Worm (Caenorhabditis elegans) whole organism, L1 larva: ENCODE measurements around the gene M60.6.

Experiments
- F16B12.6 ChIP-seq: fragments of 150-350 bp; optimal IDR thresholded peaks from 2 replicates; lab custom pipeline; 2014; ENCODE audit warnings: missing biosample characterization, missing genetic modification characterization
- alr-1 ChIP-seq: fragments of 200-800 bp; sonication (Bioruptor generic); optimal IDR thresholded peaks from 2 replicates; lab custom pipeline; 2018; ENCODE audit warnings: borderline replicate concordance, mild to moderate bottlenecking, missing genetic modification characterization, missing compliant biosample characterization
- aly-2 ChIP-seq: fragments of 150-350 bp; optimal IDR thresholded peaks from 2 replicates; lab custom pipeline; 2014; ENCODE audit warnings: missing biosample characterization, missing genetic modification characterization
- ama-1 ChIP-seq: fragments of 150-350 bp; optimal IDR thresholded peaks from 2 replicates; lab custom pipeline; 2014
- ceh-82 ChIP-seq, 3 experiments: fragments of 150-350 bp in 1 of 3; sonication (generic microtip) in 2 of 3; optimal IDR thresholded peaks; 2 replicates each; lab custom pipeline; 2014 to 2017; ENCODE audit warnings: missing biosample characterization in 3 of 3, missing genetic modification characterization in 3 of 3
- ceh-88 ChIP-seq: fragments of 200-800 bp; sonication (Bioruptor generic); IDR thresholded peaks from 2 replicates; pipeline ENCODE4 v1.3.6; 2022; ENCODE audit warnings: missing genetic modification characterization, missing compliant biosample characterization
- efl-1 ChIP-seq, 4 experiments: fragments of 150-350 bp; optimal IDR thresholded peaks in 3 of 4; peaks in 1 of 4; 1 replicate in 1 of 4; 2 replicates in 3 of 4; lab custom pipeline; 2014; ENCODE audit warnings: missing biosample characterization in 2 of 4, missing genetic modification characterization in 2 of 4, missing genetic modification reagents in 2 of 4
- efl-3 ChIP-seq: fragments of 200-800 bp; sonication (Bioruptor generic); optimal IDR thresholded peaks from 2 replicates; lab custom pipeline; 2018; ENCODE audit warnings: mild to moderate bottlenecking, missing genetic modification characterization, missing compliant biosample characterization
- elt-2 ChIP-seq: sonication (generic microtip); optimal IDR thresholded peaks from 2 replicates; lab custom pipeline; 2016; ENCODE audit warnings: missing genetic modification characterization, mild to moderate bottlenecking, inconsistent platforms, missing compliant biosample characterization, missing genetic modification reagents
- ets-5 ChIP-seq: fragments of 200-800 bp; sonication (Bioruptor generic); IDR thresholded peaks from 2 replicates; pipeline ENCODE4 v1.3.6; 2022; ENCODE audit warnings: missing genetic modification characterization, missing compliant biosample characterization
- fos-1 ChIP-seq: fragments of 150-350 bp; optimal IDR thresholded peaks from 2 replicates; lab custom pipeline; 2014; ENCODE audit warnings: missing biosample characterization, missing genetic modification characterization
- grh-1 ChIP-seq: fragments of 200-800 bp; sonication (Bioruptor generic); IDR thresholded peaks from 2 replicates; pipeline ENCODE4 v1.3.6; 2022; ENCODE audit warnings: missing genetic modification reagents, missing genetic modification characterization, missing compliant biosample characterization
- irx-1 ChIP-seq: sonication (generic microtip); optimal IDR thresholded peaks from 2 replicates; lab custom pipeline; 2016; ENCODE audit warnings: missing genetic modification characterization, missing compliant biosample characterization
- isw-1 ChIP-seq: fragments of 200-800 bp; sonication (Bioruptor generic); IDR thresholded peaks from 2 replicates; pipeline ENCODE4 v1.3.6; 2022; ENCODE audit warnings: missing genetic modification characterization, missing compliant biosample characterization
- lin-14 ChIP-seq: fragments of 200-800 bp; sonication (Bioruptor generic); optimal IDR thresholded peaks from 2 replicates; lab custom pipeline; 2018; ENCODE audit warnings: mild to moderate bottlenecking, missing genetic modification characterization, moderate library complexity, missing compliant biosample characterization
- lin-15B ChIP-seq: fragments of 150-350 bp; sonication (generic microtip); optimal IDR thresholded peaks from 3 replicates; lab custom pipeline; 2014; ENCODE audit warnings: missing biosample characterization, missing genetic modification characterization
- lsy-2 ChIP-seq, 2 experiments: fragments of 150-350 bp; optimal IDR thresholded peaks; 2 replicates each; lab custom pipeline; 2014; ENCODE audit warnings: missing biosample characterization in 2 of 2, missing genetic modification characterization in 2 of 2
- mdl-1 ChIP-seq, 2 experiments: fragments of 150-350 bp; optimal IDR thresholded peaks; 2 replicates each; lab custom pipeline; 2014 to 2017; ENCODE audit warnings: missing biosample characterization in 2 of 2, missing genetic modification characterization in 2 of 2, inconsistent platforms in 1 of 2
- mef-2 ChIP-seq: fragments of 150-350 bp; optimal IDR thresholded peaks from 2 replicates; lab custom pipeline; 2014; ENCODE audit warnings: missing biosample characterization, missing genetic modification characterization
- nhr-12 ChIP-seq: sonication (generic microtip); optimal IDR thresholded peaks from 2 replicates; lab custom pipeline; 2017; ENCODE audit warnings: missing biosample characterization, missing genetic modification characterization
- nhr-19 ChIP-seq: fragments of 200-800 bp; sonication (Bioruptor generic); conservative IDR thresholded peaks from 2 replicates; pipeline ENCODE4 v1.3.6; 2022; ENCODE audit warnings: missing genetic modification characterization, missing compliant biosample characterization
- nhr-28 ChIP-seq: fragments of 150-350 bp; optimal IDR thresholded peaks from 2 replicates; lab custom pipeline; 2014; ENCODE audit warnings: missing biosample characterization, missing genetic modification characterization
- pax-3 ChIP-seq: fragments of 200-800 bp; sonication (Bioruptor generic); optimal IDR thresholded peaks from 2 replicates; lab custom pipeline; 2018; ENCODE audit warnings: mild to moderate bottlenecking, missing genetic modification characterization, moderate library complexity, missing compliant biosample characterization
- pqm-1 ChIP-seq: sonication (generic microtip); optimal IDR thresholded peaks from 3 replicates; lab custom pipeline; 2017; ENCODE audit warnings: missing biosample characterization, missing genetic modification characterization
- rnt-1 ChIP-seq: sonication (generic microtip); optimal IDR thresholded peaks from 2 replicates; lab custom pipeline; 2016; ENCODE audit warnings: mild to moderate bottlenecking, missing genetic modification characterization, moderate library complexity, missing compliant biosample characterization
- snpc-4 ChIP-seq: fragments of 150-350 bp; optimal IDR thresholded peaks from 2 replicates; lab custom pipeline; 2014; ENCODE audit warnings: missing biosample characterization, missing genetic modification characterization
- sptf-1 ChIP-seq: fragments of 150-350 bp; optimal IDR thresholded peaks from 2 replicates; lab custom pipeline; 2014; ENCODE audit warnings: missing biosample characterization, missing genetic modification characterization
- tbx-2 ChIP-seq: sonication (generic microtip); optimal IDR thresholded peaks from 2 replicates; lab custom pipeline; 2016; ENCODE audit warnings: missing genetic modification characterization, missing compliant biosample characterization
- tlp-1 ChIP-seq: fragments of 150-350 bp; optimal IDR thresholded peaks from 2 replicates; lab custom pipeline; 2014; ENCODE audit warnings: missing biosample characterization, missing genetic modification characterization
- unc-30 ChIP-seq: sonication (generic microtip); optimal IDR thresholded peaks from 2 replicates; lab custom pipeline; 2017; ENCODE audit warnings: missing biosample characterization, missing genetic modification characterization
- unc-62 ChIP-seq: fragments of 150-350 bp; optimal IDR thresholded peaks from 2 replicates; lab custom pipeline; 2014; ENCODE audit warnings: missing biosample characterization, missing genetic modification reagents, missing genetic modification characterization
- unc-98 ChIP-seq: fragments of 200-800 bp; sonication (Bioruptor generic); IDR thresholded peaks from 2 replicates; pipeline ENCODE4 v1.3.6; 2022; ENCODE audit warnings: missing genetic modification characterization, missing compliant biosample characterization
- vab-15 ChIP-seq: sonication (generic microtip); optimal IDR thresholded peaks from 2 replicates; lab custom pipeline; 2017; ENCODE audit warnings: missing genotype, mild to moderate bottlenecking, missing genetic modification characterization, missing compliant biosample characterization
- zip-4 ChIP-seq: fragments of 200-800 bp; sonication (Bioruptor generic); optimal IDR thresholded peaks from 2 replicates; lab custom pipeline; 2018; ENCODE audit warnings: mild to moderate bottlenecking, missing genetic modification characterization, moderate library complexity, missing compliant biosample characterization
- ztf-11 ChIP-seq, 2 experiments: sonication (generic microtip); optimal IDR thresholded peaks; 2 replicates each; lab custom pipeline; 2016 to 2017; ENCODE audit warnings: missing genetic modification characterization in 2 of 2, missing biosample characterization in 1 of 2, missing compliant biosample characterization in 1 of 2

Gene M60.6

ce11 chrX:8268083-8268482 is 15.8 kb upstream of the M60.6 start:
- TF ChIP-seq aly-2 (tag; lab: Kevin White, UChicago) = no peak
- no peak for TF ChIP-seq unc-30
- no peak for TF ChIP-seq irx-1

- TF ChIP-seq nhr-28 (tag; lab: Kevin White, UChicago) (no peak), unc-30 (no peak), ceh-88 (GFP tag; lab: Robert Waterston, UW) (no peak), snpc-4 (tag; lab: Kevin White, UChicago) (no peak), unc-62 (no peak), pqm-1 (no peak), tbx-2 (no peak), ama-1 (lab: Kevin White, UChicago) (no peak), vab-15 (tag; lab: Kevin White, UChicago) (no peak), nhr-19 (GFP tag; lab: Robert Waterston, UW) (no peak; the same call in 1 of the 2 replicates), rnt-1 (tag; lab: Kevin White, UChicago) (peak; percentile 30), mdl-1 (tag; optimal IDR thresholded peaks at IDR 0.05; lab: Kevin White, UChicago) (peak in 1 of 2 experiments; percentile 16), grh-1 (GFP tag; lab: Robert Waterston, UW) (no peak), pax-3 (tag; lab: Kevin White, UChicago) (no peak), elt-2 (tag; lab: Kevin White, UChicago) (no peak), ceh-82 (tag; optimal IDR thresholded peaks at IDR 0.05; lab: Kevin White, UChicago) (no peak), mef-2 (tag; lab: Kevin White, UChicago) (no peak), alr-1 (tag; lab: Kevin White, UChicago) (no peak), lin-14 (GFP tag; lab: Kevin White, UChicago) (peak; percentile 0), unc-98 (GFP tag; lab: Robert Waterston, UW) (no peak), tlp-1 (tag; lab: Kevin White, UChicago) (no peak), lin-15B (no peak), efl-1 (optimal IDR thresholded peaks at IDR 0.05; lab: Kevin White, UChicago) (no peak), efl-1 (GFP tag; optimal IDR thresholded peaks at IDR 0.05 in 1 of 2; lab: Kevin White, UChicago) (peak in 1 of 2 experiments; percentile 67), lsy-2 (tag; optimal IDR thresholded peaks at IDR 0.05; lab: Kevin White, UChicago) (no peak), zip-4 (GFP tag; lab: Kevin White, UChicago) (no peak), ztf-11 (tag; optimal IDR thresholded peaks at IDR 0.05; lab: Kevin White, UChicago) (no peak)
- TF ChIP-seq, all 84 proteins: peak for 4
Observed at ce11 chrX:8262734-8263133, 10.5 kb upstream of the M60.6 start.

- TF ChIP-seq efl-1 (optimal IDR thresholded peaks at IDR 0.05; lab: Kevin White, UChicago) (no peak), efl-1 (GFP tag; optimal IDR thresholded peaks at IDR 0.05 in 1 of 2; lab: Kevin White, UChicago) (peak in 1 of 2 experiments; percentile 87), nhr-12 (tag; lab: Kevin White, UChicago) (no peak), ceh-88 (GFP tag; lab: Robert Waterston, UW) (no peak), ama-1 (lab: Kevin White, UChicago) (no peak)
Observed at ce11 chrX:8261125-8261684, 8.9 kb upstream of the M60.6 start, which contains the start of gene M60.7. Gene M60.7 (minus strand): TSS chrX:8261175.

- TF ChIP-seq ets-5 (no peak), efl-1 (optimal IDR thresholded peaks at IDR 0.05; lab: Kevin White, UChicago) (no peak), efl-1 (GFP tag; optimal IDR thresholded peaks at IDR 0.05 in 1 of 2; lab: Kevin White, UChicago) (peak in 1 of 2 experiments; percentile 20), efl-3 (GFP tag; lab: Kevin White, UChicago) (no peak), lin-15B (no peak), isw-1 (GFP tag; lab: Robert Waterston, UW) (no peak), ztf-11 (tag; optimal IDR thresholded peaks at IDR 0.05; lab: Kevin White, UChicago) (no peak), zip-4 (GFP tag; lab: Kevin White, UChicago) (peak; percentile 62), unc-30 (no peak), sptf-1 (tag; lab: Kevin White, UChicago) (no peak), F16B12.6 (tag; lab: Kevin White, UChicago) (no peak), fos-1 (tag; lab: Kevin White, UChicago) (no peak)
- TF ChIP-seq, all 84 proteins: peak for 2
Observed at ce11 chrX:8257687-8258086, 5.4 kb upstream of the M60.6 start.
